In genomic region chr3L:22835144-22835964, dm6 we compare ENCODE assay signal across 5 fruit fly cellular contexts.
TF ChIP-seq lines count a peak whose summit lies in the region.

jim (minus strand) TSS chr3L:22835194.

TF ChIP-seq in whole organism, adult, 20 proteins besides CTCF, POLR2A, EP300 and RAD21 (continued from another document):
- TF ChIP-seq CG14711 (tag; optimal IDR thresholded peaks at IDR 0.05; lab: Kevin White, UChicago) (peak; percentile 5), pad (GFP tag; optimal IDR thresholded peaks at IDR 0.05; lab: Kevin White, UChicago) (peak; percentile 77)

TF ChIP-seq in whole organism, embryonic, 481 proteins besides CTCF, POLR2A, EP300 and RAD21 (continued from another document and continues in another):
- no peak for TF ChIP-seq dimm (GFP tag; IDR thresholded peaks at IDR 0.05; lab: Robert Waterston, UW)
- TF ChIP-seq Adf1 (GFP tag; IDR thresholded peaks at IDR 0.05; lab: Robert Waterston, UW) = peak; percentile 98
- TF ChIP-seq Oli (tag; optimal IDR thresholded peaks at IDR 0.05; lab: Kevin White, UChicago) = no peak
- TF ChIP-seq vfl (GFP tag; optimal IDR thresholded peaks at IDR 0.05; lab: Kevin White, UChicago) = no peak
- no peak for TF ChIP-seq D (optimal IDR thresholded peaks at IDR 0.05; lab: Kevin White, UChicago)
- TF ChIP-seq D (GFP tag; optimal IDR thresholded peaks at IDR 0.05; lab: Kevin White, UChicago) = no peak
- peak; percentile 93 to 97 for TF ChIP-seq Trl (optimal IDR thresholded peaks at IDR 0.05; lab: Kevin White, UChicago)
- TF ChIP-seq Trl (GFP tag; optimal IDR thresholded peaks at IDR 0.05; lab: Kevin White, UChicago) = no peak
- no peak for TF ChIP-seq CG4820 (GFP tag; optimal IDR thresholded peaks at IDR 0.05; lab: Kevin White, UChicago)
- peak; percentile 93 for TF ChIP-seq CG12769 (tag; optimal IDR thresholded peaks at IDR 0.05; lab: Kevin White, UChicago)
- TF ChIP-seq bsh (GFP tag; optimal IDR thresholded peaks at IDR 0.05; lab: Kevin White, UChicago) = peak in 1 of 2 experiments; percentile 63
- TF ChIP-seq Chrac-16 (GFP tag; optimal IDR thresholded peaks at IDR 0.05; lab: Kevin White, UChicago) = no peak
- no peak for TF ChIP-seq CG5180 (GFP tag; optimal IDR thresholded peaks at IDR 0.05; lab: Kevin White, UChicago)
- TF ChIP-seq CG18619 (GFP tag; optimal IDR thresholded peaks at IDR 0.05; lab: Kevin White, UChicago) = no peak
- TF ChIP-seq lola (GFP tag; optimal IDR thresholded peaks at IDR 0.05; lab: Kevin White, UChicago) = no peak
- TF ChIP-seq Atf3 (GFP tag; optimal IDR thresholded peaks at IDR 0.05; lab: Kevin White, UChicago) = no peak
- TF ChIP-seq CG17568 (GFP tag; optimal IDR thresholded peaks at IDR 0.05; lab: Kevin White, UChicago) = no peak
- no peak for TF ChIP-seq Dp (GFP tag; optimal IDR thresholded peaks at IDR 0.05; lab: Kevin White, UChicago)
- TF ChIP-seq CG17802 (tag; optimal IDR thresholded peaks at IDR 0.05; lab: Kevin White, UChicago) = no peak
- no peak for TF ChIP-seq wdn (GFP tag; IDR thresholded peaks at IDR 0.05; lab: Robert Waterston, UW)
- no peak for TF ChIP-seq unpg (GFP tag; optimal IDR thresholded peaks at IDR 0.05; lab: Kevin White, UChicago)
- no peak for TF ChIP-seq gt (GFP tag; IDR thresholded peaks at IDR 0.05; lab: Robert Waterston, UW)
- TF ChIP-seq E2f2 (GFP tag; IDR thresholded peaks at IDR 0.05; lab: Robert Waterston, UW) = no peak
- TF ChIP-seq phol (tag; optimal IDR thresholded peaks at IDR 0.05; lab: Kevin White, UChicago) = no peak
- no peak for TF ChIP-seq gsb-n (tag; optimal IDR thresholded peaks at IDR 0.05; lab: Kevin White, UChicago)
- TF ChIP-seq Doc3 (GFP tag; IDR thresholded peaks at IDR 0.05; lab: Robert Waterston, UW; ENCODE audit: partially characterized antibody) = no peak
- no peak for TF ChIP-seq tll (GFP tag; optimal IDR thresholded peaks at IDR 0.05; lab: Kevin White, UChicago)
- TF ChIP-seq CG42726 (GFP tag; IDR thresholded peaks at IDR 0.05; lab: Robert Waterston, UW; ENCODE audit: partially characterized antibody) = no peak
- TF ChIP-seq fd102C (GFP tag; optimal IDR thresholded peaks at IDR 0.05; lab: Kevin White, UChicago) = no peak
- no peak for TF ChIP-seq Scr (GFP tag; IDR thresholded peaks at IDR 0.05; lab: Robert Waterston, UW; ENCODE audit: partially characterized antibody)
- TF ChIP-seq Dip3 (GFP tag; optimal IDR thresholded peaks at IDR 0.05; lab: Kevin White, UChicago) = no peak
- TF ChIP-seq crol (GFP tag; IDR thresholded peaks at IDR 0.05; lab: Robert Waterston, UW) = peak; percentile 97
- TF ChIP-seq CG10147 (GFP tag; optimal IDR thresholded peaks at IDR 0.05; lab: Kevin White, UChicago) = no peak
- TF ChIP-seq CG10654 (GFP tag; optimal IDR thresholded peaks at IDR 0.05; lab: Kevin White, UChicago) = no peak

TF ChIP-seq in whole organism, prepupa, 60 proteins besides CTCF, POLR2A, EP300 and RAD21 (continued from another document and continues in another):
- TF ChIP-seq eg (GFP tag; IDR thresholded peaks at IDR 0.05; lab: Robert Waterston, UW) (peak; percentile 62; the same call in 2 of the 3 replicates), Sox14 (GFP tag; optimal IDR thresholded peaks at IDR 0.05; lab: Kevin White, UChicago) (peak; percentile 35), CG6163 (GFP tag; IDR thresholded peaks at IDR 0.05; lab: Robert Waterston, UW) (peak; percentile 69; the same call in 2 of the 3 replicates), CG6808 (GFP tag; optimal IDR thresholded peaks at IDR 0.05; lab: Kevin White, UChicago) (peak; percentile 67), CG31627 (GFP tag; optimal IDR thresholded peaks at IDR 0.05; lab: Kevin White, UChicago) (no peak), Hr38 (GFP tag; optimal IDR thresholded peaks at IDR 0.05; lab: Kevin White, UChicago) (no peak), vri (GFP tag; optimal IDR thresholded peaks at IDR 0.05; lab: Kevin White, UChicago) (peak; percentile 78), fkh (GFP tag; optimal IDR thresholded peaks at IDR 0.05; lab: Kevin White, UChicago) (peak; percentile 94), CG8319 (GFP tag; optimal IDR thresholded peaks at IDR 0.05; lab: Kevin White, UChicago) (no peak), Blimp-1 (GFP tag; optimal IDR thresholded peaks at IDR 0.05; lab: Kevin White, UChicago) (peak; percentile 41), CG3919 (GFP tag; optimal IDR thresholded peaks at IDR 0.05; lab: Kevin White, UChicago) (peak; percentile 62), dsx (GFP tag; optimal IDR thresholded peaks at IDR 0.05; lab: Kevin White, UChicago; ENCODE audit: poor library complexity, severe bottlenecking) (peak; percentile 76), Lpt (GFP tag; optimal IDR thresholded peaks at IDR 0.05; lab: Kevin White, UChicago) (peak; percentile 87), CG34406 (GFP tag; optimal IDR thresholded peaks at IDR 0.05; lab: Kevin White, UChicago) (peak; percentile 2), CG8119 (GFP tag; IDR thresholded peaks at IDR 0.05; lab: Robert Waterston, UW) (peak; percentile 60; the same call in 2 of the 3 replicates), CG9139 (GFP tag; optimal IDR thresholded peaks at IDR 0.05; lab: Kevin White, UChicago) (peak; percentile 75), Met (GFP tag; optimal IDR thresholded peaks at IDR 0.05; lab: Kevin White, UChicago) (no peak), svp (GFP tag; lab: Kevin White, UChicago) (peak; percentile 90), Eip78C (GFP tag; lab: Kevin White, UChicago) (peak; percentile 86), achi (GFP tag; optimal IDR thresholded peaks at IDR 0.05; lab: Kevin White, UChicago) (no peak), fd85E (GFP tag; optimal IDR thresholded peaks at IDR 0.05; lab: Kevin White, UChicago) (no peak), topi (GFP tag; optimal IDR thresholded peaks at IDR 0.05; lab: Kevin White, UChicago) (peak; percentile 4), Sox102F (GFP tag; optimal IDR thresholded peaks at IDR 0.05; lab: Kevin White, UChicago) (peak; percentile 56), CG15336 (GFP tag; IDR thresholded peaks at IDR 0.05; lab: Robert Waterston, UW) (peak; percentile 58), CG32006 (GFP tag; optimal IDR thresholded peaks at IDR 0.05; lab: Kevin White, UChicago) (peak; percentile 56), Gug (GFP tag; IDR thresholded peaks at IDR 0.05; lab: Robert Waterston, UW) (no peak; the same call in 1 of the 2 replicates), fd59A (GFP tag; optimal IDR thresholded peaks at IDR 0.05; lab: Kevin White, UChicago) (no peak), spab (GFP tag; optimal IDR thresholded peaks at IDR 0.05; lab: Kevin White, UChicago) (peak; percentile 49), CG6854 (GFP tag; optimal IDR thresholded peaks at IDR 0.05; lab: Kevin White, UChicago) (peak; percentile 68), CG11762 (GFP tag; optimal IDR thresholded peaks at IDR 0.05; lab: Kevin White, UChicago; ENCODE audit: insufficient read depth) (peak; percentile 38), net (GFP tag; optimal IDR thresholded peaks at IDR 0.05; lab: Kevin White, UChicago) (peak; percentile 16), CG11294 (GFP tag; IDR thresholded peaks at IDR 0.05; lab: Robert Waterston, UW) (peak; percentile 38; the same call in 1 of the 2 replicates), CG6792 (GFP tag; optimal IDR thresholded peaks at IDR 0.05; lab: Kevin White, UChicago) (peak; percentile 31)

TF ChIP-seq in whole organism, pupa, 21 proteins besides CTCF, POLR2A, EP300 and RAD21 (continued from another document):
- TF ChIP-seq CG12605 (GFP tag; IDR thresholded peaks at IDR 0.05; lab: Robert Waterston, UW) = peak; percentile 80

TF ChIP-seq in whole organism, wandering third instar larva, 38 proteins besides CTCF, POLR2A, EP300 and RAD21 (continued from another document):
- peak; percentile 52 for TF ChIP-seq N (GFP tag; optimal IDR thresholded peaks at IDR 0.05; lab: Kevin White, UChicago)
- peak; percentile 87 for TF ChIP-seq h (GFP tag; optimal IDR thresholded peaks at IDR 0.05; lab: Kevin White, UChicago)
- TF ChIP-seq dmrt93B (GFP tag; optimal IDR thresholded peaks at IDR 0.05; lab: Kevin White, UChicago) = no peak
- peak; percentile 15 for TF ChIP-seq fru (GFP tag; optimal IDR thresholded peaks at IDR 0.05; lab: Kevin White, UChicago)
- peak; percentile 97 for TF ChIP-seq jim (GFP tag; optimal IDR thresholded peaks at IDR 0.05; lab: Kevin White, UChicago)
- TF ChIP-seq lola (GFP tag; optimal IDR thresholded peaks at IDR 0.05; lab: Kevin White, UChicago) = no peak
- peak; percentile 63 to 97 for TF ChIP-seq dl (GFP tag; optimal IDR thresholded peaks at IDR 0.05; lab: Kevin White, UChicago; ENCODE audit: insufficient read depth in 1 of 2, partially characterized antibody in 2 of 2)
- TF ChIP-seq ey (GFP tag; optimal IDR thresholded peaks at IDR 0.05; lab: Kevin White, UChicago) = peak; percentile 4
- TF ChIP-seq Jra (GFP tag; optimal IDR thresholded peaks at IDR 0.05; lab: Kevin White, UChicago) = peak; percentile 62
- no peak for TF ChIP-seq dsf (GFP tag; optimal IDR thresholded peaks at IDR 0.05; lab: Kevin White, UChicago; ENCODE audit: borderline replicate concordance)
- no peak for TF ChIP-seq CG32264 (GFP tag; optimal IDR thresholded peaks at IDR 0.05; lab: Kevin White, UChicago)
- peak; percentile 10 for TF ChIP-seq brk (GFP tag; optimal IDR thresholded peaks at IDR 0.05; lab: Kevin White, UChicago)
- no peak for TF ChIP-seq Mio (GFP tag; optimal IDR thresholded peaks at IDR 0.05; lab: Kevin White, UChicago)
- no peak for TF ChIP-seq Myc (optimal IDR thresholded peaks at IDR 0.05; lab: Kevin White, UChicago)
- no peak for TF ChIP-seq GATAd (GFP tag; optimal IDR thresholded peaks at IDR 0.05; lab: Kevin White, UChicago)
- peak in 1 of 2 experiments; percentile 59 for TF ChIP-seq foxo (GFP tag; optimal IDR thresholded peaks at IDR 0.05; lab: Kevin White, UChicago)
- TF ChIP-seq Hr83 (GFP tag; optimal IDR thresholded peaks at IDR 0.05; lab: Kevin White, UChicago; ENCODE audit: poor library complexity, severe bottlenecking) = peak; percentile 93
